Fruit fly (Drosophila melanogaster): ENCODE data around the gene Arp5.

- TF ChIP-seq psq (optimal IDR thresholded peaks at IDR 0.05) (no peak), h (optimal IDR thresholded peaks at IDR 0.05) (no peak), insv (optimal IDR thresholded peaks at IDR 0.05) (no peak), ttk (optimal IDR thresholded peaks at IDR 0.05) (no peak), Myc (optimal IDR thresholded peaks at IDR 0.05) (no peak)
These were observed 2.1 kb upstream of the Arp5 start, which contains the start of gene cdm for dm6 chr3R:18183244-18183643.

Measured in Kc167 (cell line).